Worm (Caenorhabditis elegans) whole organism, L1 larva: Measurements from ENCODE around the gene F54C9.3.

Experiments
- C04F5.9 ChIP-seq: sonication (generic microtip); optimal IDR thresholded peaks from 2 replicates; lab custom pipeline; 2016; ENCODE audit warnings: missing genetic modification characterization, missing compliant biosample characterization
- C16A3.4 ChIP-seq: fragments of 150-350 bp; optimal IDR thresholded peaks from 2 replicates; lab custom pipeline; 2014; ENCODE audit warnings: missing biosample characterization, missing genetic modification characterization
- C34B4.2 ChIP-seq: sonication (generic microtip); optimal IDR thresholded peaks from 2 replicates; lab custom pipeline; 2017; ENCODE audit warnings: mild to moderate bottlenecking, missing genetic modification characterization, missing compliant biosample characterization
- aly-2 ChIP-seq: fragments of 150-350 bp; optimal IDR thresholded peaks from 2 replicates; lab custom pipeline; 2014; ENCODE audit warnings: missing biosample characterization, missing genetic modification characterization
- ama-1 ChIP-seq: fragments of 150-350 bp; optimal IDR thresholded peaks from 2 replicates; lab custom pipeline; 2014
- blmp-1 ChIP-seq: fragments of 150-350 bp; optimal IDR thresholded peaks from 2 replicates; lab custom pipeline; 2014; ENCODE audit warnings: missing biosample characterization, missing genetic modification characterization
- ceh-82 ChIP-seq, 3 experiments: fragments of 150-350 bp in 1 of 3; sonication (generic microtip) in 2 of 3; optimal IDR thresholded peaks; 2 replicates each; lab custom pipeline; 2014 to 2017; ENCODE audit warnings: missing biosample characterization in 3 of 3, missing genetic modification characterization in 3 of 3
- ceh-88 ChIP-seq: fragments of 200-800 bp; sonication (Bioruptor generic); IDR thresholded peaks from 2 replicates; pipeline ENCODE4 v1.3.6; 2022; ENCODE audit warnings: missing genetic modification characterization, missing compliant biosample characterization
- ceh-90 ChIP-seq: sonication (generic microtip); optimal IDR thresholded peaks from 2 replicates; lab custom pipeline; 2016; ENCODE audit warnings: missing genetic modification characterization, missing compliant biosample characterization
- ces-1 ChIP-seq: fragments of 150-350 bp; optimal IDR thresholded peaks from 2 replicates; lab custom pipeline; 2014; ENCODE audit warnings: missing biosample characterization, missing genetic modification reagents, missing genetic modification characterization
- dsc-1 ChIP-seq: sonication (generic microtip); optimal IDR thresholded peaks from 2 replicates; lab custom pipeline; 2016; ENCODE audit warnings: mild to moderate bottlenecking, missing genetic modification characterization, missing compliant biosample characterization
- efl-3 ChIP-seq: fragments of 200-800 bp; sonication (Bioruptor generic); optimal IDR thresholded peaks from 2 replicates; lab custom pipeline; 2018; ENCODE audit warnings: mild to moderate bottlenecking, missing genetic modification characterization, missing compliant biosample characterization
- egl-27 ChIP-seq, 2 experiments: fragments of 150-350 bp in 1 of 2; sonication (generic microtip); optimal IDR thresholded peaks; 3 replicates each; lab custom pipeline; 2017 to 2018; ENCODE audit warnings: missing biosample characterization in 2 of 2, missing genetic modification characterization in 2 of 2, missing genetic modification reagents in 2 of 2
- elt-3 ChIP-seq, 6 experiments: fragments of 150-350 bp in 1 of 6; sonication (generic microtip); optimal IDR thresholded peaks; 2 replicates each; lab custom pipeline; 2017 to 2018; ENCODE audit warnings: missing biosample characterization in 6 of 6, missing genetic modification characterization in 6 of 6, inconsistent platforms in 1 of 6
- fkh-10 ChIP-seq: sonication (generic microtip); optimal IDR thresholded peaks from 2 replicates; lab custom pipeline; 2017; ENCODE audit warnings: missing biosample characterization, missing genetic modification reagents, missing genetic modification characterization
- fkh-4 ChIP-seq: sonication (generic microtip); optimal IDR thresholded peaks from 2 replicates; lab custom pipeline; 2016; ENCODE audit warnings: missing compliant biosample characterization, missing genetic modification characterization, borderline replicate concordance
- fkh-8 ChIP-seq: sonication (generic microtip); optimal IDR thresholded peaks from 2 replicates; lab custom pipeline; 2016; ENCODE audit warnings: mild to moderate bottlenecking, missing genetic modification characterization, missing compliant biosample characterization
- fos-1 ChIP-seq: fragments of 150-350 bp; optimal IDR thresholded peaks from 2 replicates; lab custom pipeline; 2014; ENCODE audit warnings: missing biosample characterization, missing genetic modification characterization
- grh-1 ChIP-seq: fragments of 200-800 bp; sonication (Bioruptor generic); IDR thresholded peaks from 2 replicates; pipeline ENCODE4 v1.3.6; 2022; ENCODE audit warnings: missing genetic modification reagents, missing genetic modification characterization, missing compliant biosample characterization
- hpl-2 ChIP-seq: fragments of 150-350 bp; optimal IDR thresholded peaks from 2 replicates; lab custom pipeline; 2014; ENCODE audit warnings: missing biosample characterization, missing genetic modification reagents, missing genetic modification characterization
- isw-1 ChIP-seq: fragments of 200-800 bp; sonication (Bioruptor generic); IDR thresholded peaks from 2 replicates; pipeline ENCODE4 v1.3.6; 2022; ENCODE audit warnings: missing genetic modification characterization, missing compliant biosample characterization
- jun-1 ChIP-seq: fragments of 150-350 bp; optimal IDR thresholded peaks from 2 replicates; lab custom pipeline; 2014; ENCODE audit warnings: missing biosample characterization, missing genetic modification reagents, missing genetic modification characterization
- lin-14 ChIP-seq: fragments of 200-800 bp; sonication (Bioruptor generic); optimal IDR thresholded peaks from 2 replicates; lab custom pipeline; 2018; ENCODE audit warnings: mild to moderate bottlenecking, missing genetic modification characterization, moderate library complexity, missing compliant biosample characterization
- lin-35 ChIP-seq, 2 experiments: fragments of 150-350 bp; optimal IDR thresholded peaks; 2 replicates each; lab custom pipeline; 2014; ENCODE audit warnings: missing biosample characterization in 2 of 2, missing genetic modification characterization in 2 of 2, missing genetic modification reagents in 2 of 2
- lsy-2 ChIP-seq, 2 experiments: fragments of 150-350 bp; optimal IDR thresholded peaks; 2 replicates each; lab custom pipeline; 2014; ENCODE audit warnings: missing biosample characterization in 2 of 2, missing genetic modification characterization in 2 of 2
- nhr-20 ChIP-seq: sonication (generic microtip); optimal IDR thresholded peaks from 2 replicates; lab custom pipeline; 2016; ENCODE audit warnings: mild to moderate bottlenecking, missing genetic modification characterization, missing compliant biosample characterization
- nhr-71 ChIP-seq: sonication (generic microtip); optimal IDR thresholded peaks from 2 replicates; lab custom pipeline; 2016; ENCODE audit warnings: mild to moderate bottlenecking, missing genetic modification characterization, moderate library complexity, missing compliant biosample characterization
- nhr-76 ChIP-seq: sonication (generic microtip); optimal IDR thresholded peaks from 2 replicates; lab custom pipeline; 2017; ENCODE audit warnings: missing biosample characterization, missing genetic modification characterization
- nhr-84 ChIP-seq: sonication (generic microtip); optimal IDR thresholded peaks from 2 replicates; lab custom pipeline; 2017; ENCODE audit warnings: missing biosample characterization, missing genetic modification characterization
- pag-3 ChIP-seq: sonication (generic microtip); optimal IDR thresholded peaks from 2 replicates; lab custom pipeline; 2017; ENCODE audit warnings: missing genetic modification characterization, mild to moderate bottlenecking, missing compliant biosample characterization, antibody characterized with exemption, borderline replicate concordance; ENCODE audit not compliant: insufficient read depth
- pqm-1 ChIP-seq: sonication (generic microtip); optimal IDR thresholded peaks from 3 replicates; lab custom pipeline; 2017; ENCODE audit warnings: missing biosample characterization, missing genetic modification characterization
- rnt-1 ChIP-seq: sonication (generic microtip); optimal IDR thresholded peaks from 2 replicates; lab custom pipeline; 2016; ENCODE audit warnings: mild to moderate bottlenecking, missing genetic modification characterization, moderate library complexity, missing compliant biosample characterization
- skn-1 ChIP-seq: fragments of 150-350 bp; optimal IDR thresholded peaks from 2 replicates; lab custom pipeline; 2014; ENCODE audit warnings: missing biosample characterization, missing genetic modification characterization
- snu-23 ChIP-seq: sonication (generic microtip); optimal IDR thresholded peaks from 2 replicates; lab custom pipeline; 2016; ENCODE audit warnings: missing genetic modification characterization, missing compliant biosample characterization
- sox-4 ChIP-seq: sonication (generic microtip); optimal IDR thresholded peaks from 2 replicates; lab custom pipeline; 2016; ENCODE audit warnings: missing genetic modification characterization, missing compliant biosample characterization
- sptf-1 ChIP-seq: fragments of 150-350 bp; optimal IDR thresholded peaks from 2 replicates; lab custom pipeline; 2014; ENCODE audit warnings: missing biosample characterization, missing genetic modification characterization
- tbx-2 ChIP-seq: sonication (generic microtip); optimal IDR thresholded peaks from 2 replicates; lab custom pipeline; 2016; ENCODE audit warnings: missing genetic modification characterization, missing compliant biosample characterization
- unc-130 ChIP-seq: fragments of 150-350 bp; optimal IDR thresholded peaks from 2 replicates; lab custom pipeline; 2017; ENCODE audit warnings: missing biosample characterization, missing genetic modification characterization, inconsistent platforms
- unc-62 ChIP-seq: fragments of 150-350 bp; optimal IDR thresholded peaks from 2 replicates; lab custom pipeline; 2014; ENCODE audit warnings: missing biosample characterization, missing genetic modification reagents, missing genetic modification characterization
- unc-86 ChIP-seq: sonication (generic microtip); optimal IDR thresholded peaks from 2 replicates; lab custom pipeline; 2016; ENCODE audit warnings: missing genetic modification characterization, missing compliant biosample characterization
- unc-98 ChIP-seq: fragments of 200-800 bp; sonication (Bioruptor generic); IDR thresholded peaks from 2 replicates; pipeline ENCODE4 v1.3.6; 2022; ENCODE audit warnings: missing genetic modification characterization, missing compliant biosample characterization
- xbp-1 ChIP-seq: sonication (generic microtip); optimal IDR thresholded peaks from 2 replicates; lab custom pipeline; 2016; ENCODE audit warnings: missing genetic modification characterization, missing compliant biosample characterization
- zag-1 ChIP-seq: fragments of 150-350 bp; optimal IDR thresholded peaks from 2 replicates; lab custom pipeline; 2014; ENCODE audit warnings: missing biosample characterization, missing genetic modification characterization
- ztf-11 ChIP-seq, 2 experiments: sonication (generic microtip); optimal IDR thresholded peaks; 2 replicates each; lab custom pipeline; 2016 to 2017; ENCODE audit warnings: missing genetic modification characterization in 2 of 2, missing biosample characterization in 1 of 2, missing compliant biosample characterization in 1 of 2
- ztf-4 ChIP-seq: fragments of 150-350 bp; optimal IDR thresholded peaks from 2 replicates; lab custom pipeline; 2014; ENCODE audit warnings: missing biosample characterization, missing genetic modification characterization

Gene F54C9.3

DNA sequence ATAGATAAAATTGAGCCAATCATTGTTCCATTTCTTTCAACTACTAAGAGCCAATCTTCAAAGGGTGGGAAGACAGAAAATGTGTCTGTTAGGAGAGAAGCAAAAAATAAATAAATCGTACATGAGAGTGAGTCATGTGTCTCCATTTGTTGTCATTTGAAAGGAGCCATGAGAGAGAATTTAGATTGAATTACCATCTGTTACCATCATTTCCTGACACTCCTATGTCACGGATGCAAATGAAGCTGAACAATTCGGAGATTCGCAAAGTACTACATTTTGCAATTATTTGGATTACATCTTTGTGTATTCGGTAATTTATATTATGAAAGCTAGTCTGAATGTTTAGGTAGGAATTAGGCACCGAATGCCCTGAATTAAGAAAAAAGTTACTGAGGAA lies 21.8 kb upstream of the F54C9.3 start:
- TF ChIP-seq lin-14 (GFP tag; lab: Kevin White, UChicago) (peak; percentile 28), ztf-11 (tag; optimal IDR thresholded peaks at IDR 0.05; lab: Kevin White, UChicago) (peak in 1 of 2 experiments; percentile 42), skn-1 (tag; lab: Kevin White, UChicago) (no peak), tbx-2 (tag; lab: Kevin White, UChicago) (no peak), jun-1 (tag; lab: Kevin White, UChicago) (no peak), zag-1 (tag; lab: Kevin White, UChicago) (peak; percentile 35), dsc-1 (tag; lab: Kevin White, UChicago) (no peak)

DNA sequence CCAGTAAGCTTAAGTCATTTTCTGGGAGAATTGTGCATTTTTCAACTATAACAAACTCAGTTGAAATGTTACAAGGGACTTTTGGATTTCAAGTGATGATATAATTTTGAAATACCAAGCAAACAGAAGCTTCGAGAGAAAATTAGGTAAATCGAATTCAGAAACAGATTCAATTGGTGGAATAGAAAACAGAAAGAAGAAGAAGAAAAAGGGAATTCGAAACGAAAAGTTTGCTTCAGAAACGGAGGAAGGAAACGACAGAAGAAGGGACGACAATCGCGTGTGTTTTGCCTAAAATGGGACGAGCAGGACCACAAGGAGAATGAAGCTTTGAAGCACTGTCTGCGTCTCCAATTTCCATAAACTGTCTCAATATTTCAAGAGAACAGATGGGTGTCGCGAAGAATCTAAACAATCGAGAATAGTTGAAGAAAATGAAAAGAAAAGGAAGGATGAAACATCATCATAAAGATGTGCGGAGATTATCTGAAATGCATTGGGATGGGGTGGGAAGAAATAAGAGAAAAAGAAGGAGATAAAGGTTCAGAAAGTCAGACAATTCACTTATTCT lies 21.1 kb upstream of the F54C9.3 start:
- peak; percentile 39 for TF ChIP-seq nhr-71 (tag; lab: Kevin White, UChicago)
- TF ChIP-seq lin-14 (GFP tag; lab: Kevin White, UChicago): peak; percentile 73
- no peak for TF ChIP-seq nhr-76 (tag; lab: Kevin White, UChicago)
- peak; percentile 14 for TF ChIP-seq fkh-10 (GFP tag; lab: Kevin White, UChicago)
- TF ChIP-seq tbx-2 (tag; lab: Kevin White, UChicago): peak; percentile 39
- TF ChIP-seq blmp-1 (tag; lab: Kevin White, UChicago): peak; percentile 14
- TF ChIP-seq nhr-20 (tag; lab: Kevin White, UChicago): no peak

DNA sequence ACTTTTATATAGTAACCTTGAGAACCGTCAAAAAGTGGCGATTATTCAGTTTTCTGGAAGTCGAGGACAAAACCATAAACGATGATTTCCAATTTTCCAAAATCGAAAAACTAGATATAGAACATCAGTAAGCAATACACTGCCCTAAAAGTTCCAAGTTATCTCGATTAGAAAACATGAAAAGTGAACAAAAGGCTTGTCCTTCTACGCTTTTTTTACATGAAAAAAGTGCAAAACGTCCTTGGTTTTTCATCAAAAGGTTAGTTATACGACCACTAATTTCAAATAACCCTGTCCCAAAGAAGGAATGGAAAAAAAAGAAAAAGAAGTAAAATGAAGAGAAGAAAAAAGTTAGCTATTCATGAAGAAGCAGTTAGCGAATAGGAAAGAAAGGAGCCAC lies 19.3 kb upstream of the F54C9.3 start:
- TF ChIP-seq lsy-2 (tag; optimal IDR thresholded peaks at IDR 0.05; lab: Kevin White, UChicago) (no peak), jun-1 (tag; lab: Kevin White, UChicago) (no peak), elt-3 (tag; optimal IDR thresholded peaks at IDR 0.05; lab: Kevin White, UChicago) (no peak)

DNA sequence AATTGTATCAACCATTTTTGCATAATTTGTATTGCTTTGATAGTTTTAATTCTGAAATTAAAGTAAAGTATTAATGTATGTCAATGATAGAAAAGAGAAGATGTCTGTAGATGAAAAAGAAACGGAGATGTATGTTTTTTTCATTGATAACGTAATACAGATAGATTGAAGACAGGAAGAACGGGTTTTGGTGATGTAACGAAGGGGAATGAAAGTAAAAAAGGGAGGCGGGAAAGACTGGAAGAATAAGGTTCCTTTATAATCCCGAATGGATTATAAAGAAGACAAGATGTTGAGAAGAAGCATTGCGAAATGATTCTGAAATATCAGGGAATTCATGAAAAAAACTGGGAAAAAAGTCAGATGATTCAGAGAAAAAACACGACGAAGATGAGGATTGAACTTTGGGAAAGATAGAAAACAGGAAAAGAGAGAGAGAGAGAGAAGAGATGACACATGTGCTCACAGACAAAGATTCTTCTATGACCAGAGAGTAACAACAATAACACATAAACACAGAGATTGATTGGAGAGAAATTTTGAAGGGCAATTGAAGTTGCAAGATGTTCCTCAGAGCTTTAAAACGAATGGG lies 18.5 kb upstream of the F54C9.3 start, which contains the start of gene F54C9.11:
Gene F54C9.11, minus strand, starts transcription at position 51 of the 592 bp plus-strand sequence.
- peak in 1 of 2 experiments; percentile 14 for TF ChIP-seq lin-35 (GFP tag; optimal IDR thresholded peaks at IDR 0.05; lab: Kevin White, UChicago)
- no peak for TF ChIP-seq ceh-82 (tag; optimal IDR thresholded peaks at IDR 0.05; lab: Kevin White, UChicago)
- peak; percentile 7 for TF ChIP-seq C16A3.4 (tag; lab: Kevin White, UChicago)
- no peak for TF ChIP-seq unc-86 (tag; lab: Kevin White, UChicago)
- no peak for TF ChIP-seq ceh-88 (GFP tag; lab: Robert Waterston, UW)
- no peak for TF ChIP-seq ama-1 (lab: Kevin White, UChicago)
- TF ChIP-seq ces-1: no peak
- peak; percentile 11 for TF ChIP-seq snu-23
- TF ChIP-seq nhr-71 (tag; lab: Kevin White, UChicago): peak; percentile 62
- no peak for TF ChIP-seq pag-3 (tag; lab: Kevin White, UChicago)
- peak; percentile 73 for TF ChIP-seq lin-14 (GFP tag; lab: Kevin White, UChicago)
- TF ChIP-seq C34B4.2 (tag; lab: Kevin White, UChicago): no peak
- TF ChIP-seq aly-2: no peak
- no peak for TF ChIP-seq sox-4 (tag; lab: Kevin White, UChicago)
- TF ChIP-seq hpl-2 (GFP tag; lab: Kevin White, UChicago): no peak
- TF ChIP-seq C04F5.9 (tag; lab: Kevin White, UChicago): no peak
- TF ChIP-seq xbp-1: no peak
- TF ChIP-seq unc-62 (GFP tag; lab: Kevin White, UChicago): no peak
- TF ChIP-seq ceh-90: no peak
- TF ChIP-seq efl-3 (GFP tag; lab: Kevin White, UChicago): no peak
- TF ChIP-seq unc-130 (tag; lab: Kevin White, UChicago): no peak
- no peak for TF ChIP-seq sptf-1 (tag; lab: Kevin White, UChicago)
- no peak for TF ChIP-seq egl-27 (tag; optimal IDR thresholded peaks at IDR 0.05; lab: Kevin White, UChicago)
- no peak for TF ChIP-seq grh-1 (GFP tag; lab: Robert Waterston, UW)
- TF ChIP-seq isw-1 (GFP tag; lab: Robert Waterston, UW): no peak
- peak in 1 of 2 experiments; percentile 57 for TF ChIP-seq lsy-2 (tag; optimal IDR thresholded peaks at IDR 0.05; lab: Kevin White, UChicago)
- no peak for TF ChIP-seq nhr-20 (tag; lab: Kevin White, UChicago)
- no peak for TF ChIP-seq unc-98 (GFP tag; lab: Robert Waterston, UW)
- no peak for TF ChIP-seq fos-1 (tag; lab: Kevin White, UChicago)
- no peak for TF ChIP-seq dsc-1 (tag; lab: Kevin White, UChicago)
- TF ChIP-seq fkh-8 (tag; lab: Kevin White, UChicago): no peak
- TF ChIP-seq ztf-4: peak; percentile 30
- no peak for TF ChIP-seq nhr-84 (tag; lab: Kevin White, UChicago)
- TF ChIP-seq pqm-1 (tag; lab: Kevin White, UChicago): no peak
- no peak for TF ChIP-seq fkh-4 (tag; lab: Kevin White, UChicago)
- peak; percentile 42 for TF ChIP-seq rnt-1 (tag; lab: Kevin White, UChicago)
